Fruit fly (Drosophila melanogaster): ENCODE results near the gene yellow-e.

yellow-e gene

dm6 chr3R:13441703-13442102 is 26.6 kb upstream of the yellow-e start:
- TF ChIP-seq jim (GFP tag; optimal IDR thresholded peaks at IDR 0.05) (no peak), GATAd (GFP tag; optimal IDR thresholded peaks at IDR 0.05) (no peak), HLH106 (tag; optimal IDR thresholded peaks at IDR 0.05) (no peak)

DNA sequence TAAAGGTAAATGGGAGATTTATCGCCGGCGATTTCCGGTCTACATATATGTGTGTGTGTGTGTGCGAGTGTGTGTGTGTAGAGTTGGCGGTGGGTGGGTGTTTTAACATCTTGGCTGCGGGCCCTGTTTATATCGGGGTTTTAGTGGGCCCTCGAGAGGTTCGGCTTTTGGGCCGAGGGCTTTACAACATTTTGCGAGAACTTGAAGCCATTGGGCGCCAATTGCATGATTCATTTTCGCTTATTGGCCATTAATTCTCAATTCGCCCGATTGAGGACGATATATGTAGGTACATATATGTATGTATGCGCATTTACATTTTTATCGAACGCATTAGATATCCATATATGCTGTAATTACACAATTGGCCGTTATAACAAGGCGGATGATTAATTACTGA is 20.8 kb upstream of the yellow-e start:
- no peak for TF ChIP-seq rgr (GFP tag; optimal IDR thresholded peaks at IDR 0.05)
- peak; percentile 43 for TF ChIP-seq Dfd (GFP tag; optimal IDR thresholded peaks at IDR 0.05)

- TF ChIP-seq Hr83 (GFP tag; optimal IDR thresholded peaks at IDR 0.05; ENCODE audit: poor library complexity, severe bottlenecking) = no peak
- no peak for TF ChIP-seq Abd-B (GFP tag; optimal IDR thresholded peaks at IDR 0.05)
- no peak for TF ChIP-seq brk (GFP tag; optimal IDR thresholded peaks at IDR 0.05)
- TF ChIP-seq br (GFP tag; optimal IDR thresholded peaks at IDR 0.05) = no peak
- TF ChIP-seq Rel (GFP tag; optimal IDR thresholded peaks at IDR 0.05) = no peak
- TF ChIP-seq Rel (tag; optimal IDR thresholded peaks at IDR 0.05) = peak; percentile 44
- no peak for TF ChIP-seq Hnf4 (GFP tag; optimal IDR thresholded peaks at IDR 0.05)
- peak; percentile 89 for TF ChIP-seq Myc (optimal IDR thresholded peaks at IDR 0.05)
- no peak for TF ChIP-seq woc (GFP tag; optimal IDR thresholded peaks at IDR 0.05)
- TF ChIP-seq CG9705 (GFP tag; optimal IDR thresholded peaks at IDR 0.05) = no peak
- TF ChIP-seq Hr78 (GFP tag; optimal IDR thresholded peaks at IDR 0.05) = no peak
- TF ChIP-seq dsf (GFP tag; optimal IDR thresholded peaks at IDR 0.05; ENCODE audit: borderline replicate concordance) = no peak
- TF ChIP-seq psq (GFP tag; optimal IDR thresholded peaks at IDR 0.05) = peak; percentile 18
- no peak for TF ChIP-seq CG32264 (GFP tag; optimal IDR thresholded peaks at IDR 0.05)
- TF ChIP-seq ey (GFP tag; optimal IDR thresholded peaks at IDR 0.05) = no peak
- no peak for TF ChIP-seq Dfd (GFP tag; optimal IDR thresholded peaks at IDR 0.05)
- no peak for TF ChIP-seq pan (optimal IDR thresholded peaks at IDR 0.05)
- no peak for TF ChIP-seq fru (GFP tag; optimal IDR thresholded peaks at IDR 0.05)
- TF ChIP-seq jim (GFP tag; optimal IDR thresholded peaks at IDR 0.05) = no peak
- TF ChIP-seq usp (GFP tag; optimal IDR thresholded peaks at IDR 0.05) = no peak
These were observed 19.5 kb upstream of the yellow-e start, which contains the start of gene yrt for dm6 chr3R:13434325-13435168. Gene yrt, minus strand, starts transcription at chr3R:13434984.

DNA sequence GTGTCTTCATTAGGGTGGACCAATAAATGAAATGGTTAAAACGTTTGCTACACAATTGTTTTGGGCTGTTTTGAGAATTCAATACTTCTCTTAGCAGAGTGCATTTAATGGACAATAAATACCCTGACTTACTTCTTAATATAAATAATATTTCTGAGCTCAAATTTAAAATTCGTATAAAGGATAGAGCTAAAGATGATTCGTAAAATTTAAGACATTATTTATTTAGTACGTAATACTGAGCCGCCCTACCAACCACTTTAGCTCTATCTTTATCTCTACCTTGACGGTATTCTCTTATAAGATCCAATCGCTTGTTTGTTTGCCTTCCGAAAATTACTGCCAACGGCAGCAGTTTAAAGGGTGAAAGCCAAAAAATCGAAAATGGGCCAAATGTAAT is 18.5 kb upstream of the yellow-e start:
- TF ChIP-seq psq (GFP tag; optimal IDR thresholded peaks at IDR 0.05) (peak; percentile 52), N (GFP tag; optimal IDR thresholded peaks at IDR 0.05) (no peak), sage (GFP tag; optimal IDR thresholded peaks at IDR 0.05) (no peak), jim (GFP tag; optimal IDR thresholded peaks at IDR 0.05) (no peak), OdsH (GFP tag; optimal IDR thresholded peaks at IDR 0.05) (peak; percentile 73), fru (GFP tag; optimal IDR thresholded peaks at IDR 0.05) (peak; percentile 73), Rel (GFP tag; optimal IDR thresholded peaks at IDR 0.05) (no peak), Rel (tag; optimal IDR thresholded peaks at IDR 0.05) (no peak), Mio (GFP tag; optimal IDR thresholded peaks at IDR 0.05) (no peak), Dif (GFP tag; optimal IDR thresholded peaks at IDR 0.05; ENCODE audit: partially characterized antibody) (no peak), CG32264 (GFP tag; optimal IDR thresholded peaks at IDR 0.05) (no peak), Abd-B (GFP tag; optimal IDR thresholded peaks at IDR 0.05) (no peak), sv (GFP tag; optimal IDR thresholded peaks at IDR 0.05) (peak; percentile 65), h (GFP tag; optimal IDR thresholded peaks at IDR 0.05) (peak; percentile 67), HLH106 (tag; optimal IDR thresholded peaks at IDR 0.05) (peak; percentile 60), dmrt93B (GFP tag; optimal IDR thresholded peaks at IDR 0.05) (no peak), Hr83 (GFP tag; optimal IDR thresholded peaks at IDR 0.05; ENCODE audit: poor library complexity, severe bottlenecking) (no peak), Dfd (GFP tag; optimal IDR thresholded peaks at IDR 0.05) (no peak), lola (GFP tag; optimal IDR thresholded peaks at IDR 0.05) (no peak), foxo (GFP tag; optimal IDR thresholded peaks at IDR 0.05) (peak in 1 of 2 experiments; percentile 60), CG9705 (GFP tag; optimal IDR thresholded peaks at IDR 0.05) (no peak), ey (GFP tag; optimal IDR thresholded peaks at IDR 0.05) (peak; percentile 76), dl (GFP tag; optimal IDR thresholded peaks at IDR 0.05; ENCODE audit: insufficient read depth in 1 of 2, partially characterized antibody in 2 of 2) (no peak), Jra (GFP tag; optimal IDR thresholded peaks at IDR 0.05) (no peak), pan (optimal IDR thresholded peaks at IDR 0.05) (no peak), brk (GFP tag; optimal IDR thresholded peaks at IDR 0.05) (no peak), Vsx2 (GFP tag; optimal IDR thresholded peaks at IDR 0.05; ENCODE audit: partially characterized antibody) (no peak), GATAd (GFP tag; optimal IDR thresholded peaks at IDR 0.05) (no peak), woc (GFP tag; optimal IDR thresholded peaks at IDR 0.05) (no peak), usp (GFP tag; optimal IDR thresholded peaks at IDR 0.05) (no peak), CrebA (GFP tag; optimal IDR thresholded peaks at IDR 0.05; ENCODE audit: borderline replicate concordance) (no peak), Myc (optimal IDR thresholded peaks at IDR 0.05) (no peak), rgr (GFP tag; optimal IDR thresholded peaks at IDR 0.05) (peak; percentile 85), tai (GFP tag; optimal IDR thresholded peaks at IDR 0.05) (peak; percentile 39), dsf (GFP tag; optimal IDR thresholded peaks at IDR 0.05; ENCODE audit: borderline replicate concordance) (no peak), Hr78 (GFP tag; optimal IDR thresholded peaks at IDR 0.05) (no peak), br (GFP tag; optimal IDR thresholded peaks at IDR 0.05) (peak; percentile 54), Sp1 (GFP tag; optimal IDR thresholded peaks at IDR 0.05) (peak; percentile 58), Hnf4 (GFP tag; optimal IDR thresholded peaks at IDR 0.05) (peak; percentile 48)

All from whole organism, wandering third instar larva.